Worm (Caenorhabditis elegans): Measurements from ENCODE around the gene tbc-17.

The tbc-17 gene

DNA sequence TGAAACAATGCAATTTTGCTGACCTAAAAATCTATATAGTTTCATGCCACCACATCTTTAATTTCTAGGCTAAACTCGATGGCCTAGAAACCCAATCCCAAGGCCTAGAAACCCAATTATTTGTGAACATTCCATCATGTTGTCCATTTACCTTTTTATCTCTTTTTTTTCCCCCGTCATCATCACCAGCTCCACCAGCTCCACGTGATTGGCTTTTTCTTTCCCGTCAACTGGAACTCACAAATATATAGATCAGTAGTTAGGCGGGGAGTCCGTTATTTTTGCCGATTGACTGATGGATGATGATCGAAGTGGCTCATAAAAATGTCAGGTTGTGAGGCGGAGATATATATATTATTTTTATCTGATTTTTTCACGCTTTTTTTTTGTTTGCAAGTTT, 35.8 kb upstream of the tbc-17 start (continued):
- no peak for TF ChIP-seq ceh-82 (tag; optimal IDR thresholded peaks at IDR 0.05)
- peak in 1 of 2 experiments; percentile 22 for TF ChIP-seq lsy-2 (tag; optimal IDR thresholded peaks at IDR 0.05)
- no peak for TF ChIP-seq sox-4 (tag; optimal IDR thresholded peaks at IDR 0.05)
- TF ChIP-seq dsc-1 (tag; optimal IDR thresholded peaks at IDR 0.05), result no peak
- TF ChIP-seq ceh-63 (GFP tag; optimal IDR thresholded peaks at IDR 0.05), result no peak
- TF ChIP-seq ztf-11 (tag; optimal IDR thresholded peaks at IDR 0.05), result no peak
- TF ChIP-seq jun-1 (tag; optimal IDR thresholded peaks at IDR 0.05), result no peak
- no peak for TF ChIP-seq nhr-20 (tag; optimal IDR thresholded peaks at IDR 0.05)
- no peak for TF ChIP-seq unc-86 (tag; optimal IDR thresholded peaks at IDR 0.05)
- TF ChIP-seq hlh-4 (tag; optimal IDR thresholded peaks at IDR 0.05), result no peak
- TF ChIP-seq unc-62 (GFP tag; optimal IDR thresholded peaks at IDR 0.05), result no peak
- TF ChIP-seq mef-2 (tag; optimal IDR thresholded peaks at IDR 0.05), result no peak
- TF ChIP-seq rnt-1 (tag; optimal IDR thresholded peaks at IDR 0.05), result peak; percentile 40

DNA sequence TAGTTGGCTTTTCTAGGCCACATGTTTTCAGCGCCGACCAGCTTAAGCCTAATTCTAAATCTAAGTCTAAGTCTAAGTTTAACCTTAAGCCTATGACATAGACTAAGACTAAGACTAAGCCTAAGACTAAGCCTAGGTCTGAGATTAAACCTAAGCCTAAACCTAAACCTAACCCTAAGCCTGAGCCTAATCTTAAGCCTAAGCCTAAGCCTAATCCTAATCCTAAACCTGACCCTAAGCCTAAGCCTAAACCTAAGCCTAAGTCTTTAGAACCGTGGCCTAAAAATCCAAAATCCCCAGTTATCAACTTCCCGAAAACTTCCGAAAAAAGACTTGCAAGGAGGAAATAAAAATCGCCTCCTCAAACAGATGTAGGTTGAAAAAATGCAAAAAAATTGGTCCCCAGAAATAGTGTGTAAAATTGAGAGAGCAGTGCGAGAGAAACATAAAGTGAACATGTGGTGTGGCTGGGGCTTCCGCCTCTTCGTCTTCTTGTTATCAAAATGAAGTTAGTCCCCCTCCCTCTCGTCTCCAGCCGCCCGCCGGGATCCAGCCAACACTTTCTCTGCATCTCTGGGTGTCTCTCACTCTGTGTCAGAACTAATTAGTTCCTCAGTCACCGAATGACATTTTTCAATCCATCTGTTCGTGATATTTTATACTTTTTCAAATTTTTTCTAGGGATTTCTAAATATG, 34.4 kb upstream of the tbc-17 start:
- no peak for TF ChIP-seq C16A3.4 (tag; optimal IDR thresholded peaks at IDR 0.05)
- no peak for TF ChIP-seq sup-37 (GFP tag; optimal IDR thresholded peaks at IDR 0.05)
- TF ChIP-seq ceh-88 (GFP tag; IDR thresholded peaks at IDR 0.05), result no peak
- TF ChIP-seq nhr-76 (tag; optimal IDR thresholded peaks at IDR 0.05), result no peak
- TF ChIP-seq nhr-84 (tag; optimal IDR thresholded peaks at IDR 0.05), result no peak
- no peak for TF ChIP-seq C04F5.9 (tag; optimal IDR thresholded peaks at IDR 0.05)
- TF ChIP-seq mef-2 (tag; optimal IDR thresholded peaks at IDR 0.05), result no peak
- no peak for TF ChIP-seq lir-3 (tag; optimal IDR thresholded peaks at IDR 0.05; ENCODE audit: poor library complexity)
- no peak for TF ChIP-seq lin-13 (GFP tag; optimal IDR thresholded peaks at IDR 0.05)
- no peak for TF ChIP-seq sox-4 (tag; optimal IDR thresholded peaks at IDR 0.05)
- TF ChIP-seq blmp-1 (tag; optimal IDR thresholded peaks at IDR 0.05), result no peak
- TF ChIP-seq grh-1 (GFP tag; IDR thresholded peaks at IDR 0.05), result no peak
- peak; percentile 2 for TF ChIP-seq nhr-20 (tag; optimal IDR thresholded peaks at IDR 0.05)
- TF ChIP-seq unc-62 (GFP tag; optimal IDR thresholded peaks at IDR 0.05), result no peak
- TF ChIP-seq lin-15B (tag; optimal IDR thresholded peaks at IDR 0.05), result no peak
- no peak for TF ChIP-seq ceh-82 (tag; optimal IDR thresholded peaks at IDR 0.05)
- no peak for TF ChIP-seq egl-27 (tag; optimal IDR thresholded peaks at IDR 0.05)
- TF ChIP-seq nhr-19 (GFP tag; conservative IDR thresholded peaks at IDR 0.05), result peak; percentile 52
- TF ChIP-seq sptf-1 (tag; optimal IDR thresholded peaks at IDR 0.05), result no peak
- no peak for TF ChIP-seq fkh-10 (GFP tag; optimal IDR thresholded peaks at IDR 0.05)
- TF ChIP-seq lsy-2 (tag; optimal IDR thresholded peaks at IDR 0.05), result peak; percentile 31 to 46
- no peak for TF ChIP-seq skn-1 (tag; optimal IDR thresholded peaks at IDR 0.05)
- TF ChIP-seq Y116A8C.19 (tag; optimal IDR thresholded peaks at IDR 0.05; ENCODE audit: borderline replicate concordance), result no peak
- TF ChIP-seq mab-9 (GFP tag; IDR thresholded peaks at IDR 0.05), result no peak
- peak; percentile 95 for TF ChIP-seq dsc-1 (tag; optimal IDR thresholded peaks at IDR 0.05)
- TF ChIP-seq nhr-85 (tag), result no peak
- no peak for TF ChIP-seq ama-1 (optimal IDR thresholded peaks at IDR 0.05)
- no peak for TF ChIP-seq efl-3 (GFP tag; optimal IDR thresholded peaks at IDR 0.05)
- no peak for TF ChIP-seq pax-3 (tag; optimal IDR thresholded peaks at IDR 0.05)
- no peak for TF ChIP-seq hpl-2 (GFP tag; optimal IDR thresholded peaks at IDR 0.05)
- no peak for TF ChIP-seq unc-30 (tag; optimal IDR thresholded peaks at IDR 0.05)
- TF ChIP-seq swsn-7 (tag; optimal IDR thresholded peaks at IDR 0.05), result peak; percentile 24
- peak in 1 of 2 experiments; percentile 1 for TF ChIP-seq mdl-1 (tag; optimal IDR thresholded peaks at IDR 0.05)
- no peak for TF ChIP-seq aha-1 (tag; optimal IDR thresholded peaks at IDR 0.05)
- TF ChIP-seq mep-1 (tag; optimal IDR thresholded peaks at IDR 0.05), result peak; percentile 18
- no peak for TF ChIP-seq nhr-28 (tag; optimal IDR thresholded peaks at IDR 0.05)
- no peak for TF ChIP-seq hlh-4 (tag; optimal IDR thresholded peaks at IDR 0.05)
- TF ChIP-seq nhr-237 (tag; optimal IDR thresholded peaks at IDR 0.05), result no peak
- TF ChIP-seq nhr-90 (tag; optimal IDR thresholded peaks at IDR 0.05; ENCODE audit: poor library complexity), result no peak
- TF ChIP-seq egl-13 (tag; optimal IDR thresholded peaks at IDR 0.05), result no peak
- TF ChIP-seq nhr-71 (tag; optimal IDR thresholded peaks at IDR 0.05), result peak; percentile 76
- no peak for TF ChIP-seq nhr-77 (tag; optimal IDR thresholded peaks at IDR 0.05)
- no peak for TF ChIP-seq ztf-4 (tag; optimal IDR thresholded peaks at IDR 0.05)
- TF ChIP-seq zag-1 (tag; optimal IDR thresholded peaks at IDR 0.05), result no peak
- peak; percentile 59 for TF ChIP-seq unc-130 (tag; optimal IDR thresholded peaks at IDR 0.05)
